Worm (Caenorhabditis elegans): ENCODE data around the gene B0238.15.
A peak's percentile ranks its signal among the peaks of the same experiment; 100 is the strongest.

- TF ChIP-seq efl-3 (GFP tag; optimal IDR thresholded peaks at IDR 0.05) (no peak), sup-37 (GFP tag; optimal IDR thresholded peaks at IDR 0.05) (no peak), lsy-2 (tag; optimal IDR thresholded peaks at IDR 0.05) (peak; percentile 34 to 46), dpl-1 (GFP tag; optimal IDR thresholded peaks at IDR 0.05) (peak; percentile 16 to 41 (median 23)), rnt-1 (tag; optimal IDR thresholded peaks at IDR 0.05) (peak; percentile 77), nhr-85 (tag) (peak; percentile 89), ama-1 (optimal IDR thresholded peaks at IDR 0.05) (no peak), fos-1 (tag; optimal IDR thresholded peaks at IDR 0.05) (no peak)
These were observed 31.5 kb downstream of the B0238.15 start for ce11 chrV:5271487-5271886.
